Worm (Caenorhabditis elegans) whole organism, late embryonic: ENCODE measurements around the gene F15G9.6.

Experiments used
- C08G9.2 ChIP-seq: sonication (generic microtip); optimal IDR thresholded peaks from 2 replicates; lab custom pipeline; 2016; ENCODE audit warnings: mild to moderate bottlenecking, missing genetic modification characterization, moderate library complexity, missing compliant biosample characterization
- C38D4.7 ChIP-seq: fragments of 200-800 bp; sonication (Bioruptor generic); optimal IDR thresholded peaks from 2 replicates; lab custom pipeline; 2018; ENCODE audit warnings: mild to moderate bottlenecking, missing genetic modification characterization, moderate library complexity, missing compliant biosample characterization
- F13H6.1 ChIP-seq: sonication (generic microtip); optimal IDR thresholded peaks from 2 replicates; lab custom pipeline; 2016; ENCODE audit warnings: missing genetic modification characterization, missing compliant biosample characterization
- K02D7.2 ChIP-seq: sonication (generic microtip); optimal IDR thresholded peaks from 2 replicates; lab custom pipeline; 2017; ENCODE audit warnings: mild to moderate bottlenecking, missing genetic modification characterization, missing compliant biosample characterization
- ahr-1 ChIP-seq: sonication (generic microtip); optimal IDR thresholded peaks from 2 replicates; lab custom pipeline; 2016; ENCODE audit warnings: missing genetic modification characterization, missing compliant biosample characterization
- ama-1 ChIP-seq: fragments of 150-350 bp; optimal IDR thresholded peaks from 2 replicates; lab custom pipeline; 2014
- ceh-19 ChIP-seq: fragments of 200-800 bp; sonication (Bioruptor generic); optimal IDR thresholded peaks from 2 replicates; lab custom pipeline; 2018; ENCODE audit warnings: mild to moderate bottlenecking, missing genetic modification characterization, missing compliant biosample characterization
- ceh-30 ChIP-seq: fragments of 150-350 bp; optimal IDR thresholded peaks from 2 replicates; lab custom pipeline; 2014; ENCODE audit warnings: missing biosample characterization, missing genetic modification characterization
- ceh-31 ChIP-seq: sonication (generic microtip); optimal IDR thresholded peaks from 2 replicates; lab custom pipeline; 2016; ENCODE audit warnings: missing genetic modification characterization, missing compliant biosample characterization
- ceh-34 ChIP-seq: sonication (generic microtip); optimal IDR thresholded peaks from 2 replicates; lab custom pipeline; 2016; ENCODE audit warnings: mild to moderate bottlenecking, missing genetic modification characterization, missing compliant biosample characterization
- ceh-48 ChIP-seq: sonication (generic microtip); optimal IDR thresholded peaks from 2 replicates; lab custom pipeline; 2016; ENCODE audit warnings: missing genetic modification characterization, inconsistent platforms, missing compliant biosample characterization
- ceh-6 ChIP-seq: fragments of 200-800 bp; sonication (Bioruptor generic); optimal IDR thresholded peaks from 2 replicates; lab custom pipeline; 2018; ENCODE audit warnings: mild to moderate bottlenecking, missing genetic modification characterization, missing compliant biosample characterization
- ceh-9 ChIP-seq: sonication (generic microtip); optimal IDR thresholded peaks from 2 replicates; lab custom pipeline; 2016; ENCODE audit warnings: mild to moderate bottlenecking, missing genetic modification characterization, inconsistent platforms, missing compliant biosample characterization
- dve-1 ChIP-seq: sonication (generic microtip); optimal IDR thresholded peaks from 2 replicates; lab custom pipeline; 2017; ENCODE audit warnings: antibody characterized with exemption, mild to moderate bottlenecking, missing genetic modification characterization, missing compliant biosample characterization
- elt-2 ChIP-seq: sonication (generic microtip); optimal IDR thresholded peaks from 2 replicates; lab custom pipeline; 2016; ENCODE audit warnings: missing genetic modification reagents, missing genetic modification characterization, missing compliant biosample characterization
- ets-4 ChIP-seq: sonication (generic microtip); optimal IDR thresholded peaks from 2 replicates; lab custom pipeline; 2016; ENCODE audit warnings: missing genetic modification characterization, missing compliant biosample characterization
- fkh-10 ChIP-seq: fragments of 150-350 bp; optimal IDR thresholded peaks from 2 replicates; lab custom pipeline; 2014; ENCODE audit warnings: missing biosample characterization, missing genetic modification reagents, missing genetic modification characterization
- gmeb-2 ChIP-seq: sonication (generic microtip); optimal IDR thresholded peaks from 2 replicates; lab custom pipeline; 2016; ENCODE audit warnings: missing genetic modification characterization, inconsistent platforms, missing compliant biosample characterization
- hlh-13 ChIP-seq: fragments of 200-800 bp; sonication (Bioruptor generic); optimal IDR thresholded peaks from 2 replicates; lab custom pipeline; 2018; ENCODE audit warnings: mild to moderate bottlenecking, missing genetic modification characterization, missing compliant biosample characterization
- hlh-15 ChIP-seq: sonication (generic microtip); optimal IDR thresholded peaks from 2 replicates; lab custom pipeline; 2016; ENCODE audit warnings: missing genetic modification characterization, missing compliant biosample characterization
- hlh-30 ChIP-seq: sonication (generic microtip); optimal IDR thresholded peaks from 2 replicates; lab custom pipeline; 2017; ENCODE audit warnings: antibody characterized with exemption, missing genetic modification characterization, missing compliant biosample characterization; ENCODE audit not compliant: insufficient read depth
- hlh-6 ChIP-seq: sonication (generic microtip); optimal IDR thresholded peaks from 2 replicates; lab custom pipeline; 2016; ENCODE audit warnings: missing genotype, missing genetic modification characterization, missing compliant biosample characterization
- hlh-8 ChIP-seq: sonication (generic microtip); optimal IDR thresholded peaks from 2 replicates; lab custom pipeline; 2016; ENCODE audit warnings: missing genotype, missing genetic modification characterization, missing compliant biosample characterization
- madf-2 ChIP-seq: sonication (generic microtip); optimal IDR thresholded peaks from 2 replicates; lab custom pipeline; 2017; ENCODE audit warnings: missing genetic modification characterization, missing compliant biosample characterization
- npax-4 ChIP-seq: sonication (generic microtip); optimal IDR thresholded peaks from 2 replicates; lab custom pipeline; 2016; ENCODE audit warnings: missing genetic modification characterization, missing compliant biosample characterization
- pag-3 ChIP-seq: sonication (generic microtip); optimal IDR thresholded peaks from 2 replicates; lab custom pipeline; 2016; ENCODE audit warnings: missing compliant biosample characterization, missing genetic modification characterization, borderline replicate concordance
- pha-2 ChIP-seq: sonication (generic microtip); optimal IDR thresholded peaks from 2 replicates; lab custom pipeline; 2017; ENCODE audit warnings: mild to moderate bottlenecking, missing genetic modification characterization, missing compliant biosample characterization
- pha-4 ChIP-seq: fragments of 150-350 bp; optimal IDR thresholded peaks from 2 replicates; lab custom pipeline; 2018; ENCODE audit warnings: missing biosample characterization, missing genetic modification reagents, missing genetic modification characterization
- ref-2 ChIP-seq: sonication (generic microtip); optimal IDR thresholded peaks from 2 replicates; lab custom pipeline; 2016; ENCODE audit warnings: missing genetic modification characterization, missing compliant biosample characterization
- rnt-1 ChIP-seq: sonication (generic microtip); optimal IDR thresholded peaks from 2 replicates; lab custom pipeline; 2016; ENCODE audit warnings: missing genetic modification characterization, missing compliant biosample characterization
- sdc-2 ChIP-seq: sonication (generic microtip); optimal IDR thresholded peaks from 2 replicates; lab custom pipeline; 2016; ENCODE audit warnings: missing genotype, missing genetic modification characterization, missing compliant biosample characterization
- sox-4 ChIP-seq: sonication (generic microtip); optimal IDR thresholded peaks from 2 replicates; lab custom pipeline; 2017; ENCODE audit warnings: mild to moderate bottlenecking, missing genetic modification characterization, inconsistent platforms, missing compliant biosample characterization
- syd-9 ChIP-seq: sonication (generic microtip); optimal IDR thresholded peaks from 2 replicates; lab custom pipeline; 2016; ENCODE audit warnings: mild to moderate bottlenecking, missing genetic modification characterization, moderate library complexity, missing compliant biosample characterization
- tbx-2 ChIP-seq: sonication (generic microtip); optimal IDR thresholded peaks from 2 replicates; lab custom pipeline; 2016; ENCODE audit warnings: missing genetic modification characterization, missing compliant biosample characterization
- tbx-7 ChIP-seq: sonication (generic microtip); optimal IDR thresholded peaks from 2 replicates; lab custom pipeline; 2016; ENCODE audit warnings: missing genotype, missing genetic modification characterization, missing compliant biosample characterization
- unc-42 ChIP-seq: sonication (generic microtip); optimal IDR thresholded peaks from 2 replicates; lab custom pipeline; 2016; ENCODE audit warnings: missing genotype, missing genetic modification characterization, missing compliant biosample characterization
- zip-5 ChIP-seq: sonication (generic microtip); optimal IDR thresholded peaks from 2 replicates; lab custom pipeline; 2016; ENCODE audit warnings: missing genetic modification characterization, missing compliant biosample characterization
- ztf-16 ChIP-seq: sonication (generic microtip); optimal IDR thresholded peaks from 2 replicates; lab custom pipeline; 2017; ENCODE audit warnings: missing genetic modification characterization, missing compliant biosample characterization

The F15G9.6 gene

ce11 chrX:9709462-9709861 lies at the start of gene F15G9.6:
Gene F15G9.6 (plus strand): TSS chrX:9709762.
- TF ChIP-seq syd-9 (tag; lab: Kevin White, UChicago) (no peak), hlh-8 (tag; lab: Kevin White, UChicago) (no peak)
- TF ChIP-seq, all 69 proteins: peak for 0

- TF ChIP-seq dve-1 (tag; lab: Kevin White, UChicago) (no peak), tbx-7 (tag; lab: Kevin White, UChicago) (no peak), ceh-19 (no peak), ref-2 (tag; lab: Kevin White, UChicago) (no peak), ceh-6 (GFP tag; lab: Kevin White, UChicago) (no peak), tbx-2 (tag; lab: Kevin White, UChicago) (no peak), elt-2 (tag; lab: Kevin White, UChicago) (no peak), unc-42 (tag; lab: Kevin White, UChicago) (no peak), ztf-16 (no peak), K02D7.2 (tag; lab: Kevin White, UChicago) (no peak), zip-5 (tag; lab: Kevin White, UChicago) (no peak), sox-4 (tag; lab: Kevin White, UChicago) (no peak), madf-2 (tag; lab: Kevin White, UChicago) (no peak), F13H6.1 (no peak), ceh-9 (no peak), pha-4 (no peak), C38D4.7 (GFP tag; lab: Kevin White, UChicago) (no peak), hlh-6 (tag; lab: Kevin White, UChicago) (no peak), sdc-2 (tag; lab: Kevin White, UChicago) (no peak), ahr-1 (no peak)
- TF ChIP-seq, all 69 proteins: peak for 0
These were observed 43.6 kb upstream of the F15G9.6 start for ce11 chrX:9665944-9666343.

DNA sequence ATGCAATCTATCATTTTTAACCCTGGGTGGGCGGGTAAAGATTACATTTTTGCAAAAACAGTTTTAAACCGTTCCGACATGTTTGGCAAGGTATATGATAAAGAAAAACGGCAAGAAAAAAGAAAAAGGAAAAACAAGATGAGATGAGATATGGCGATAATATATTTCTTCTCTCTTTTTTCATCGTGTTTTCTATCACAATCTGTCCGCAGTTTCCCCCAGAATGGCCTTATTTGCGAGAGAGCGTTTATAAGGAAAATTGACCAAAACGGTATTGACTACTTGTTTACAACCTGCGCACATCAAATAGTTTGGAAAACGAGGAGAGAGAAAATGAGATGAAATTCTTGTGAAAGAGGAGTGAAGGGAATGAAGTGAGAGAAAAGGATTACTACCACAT lies 42.2 kb upstream of the F15G9.6 start:
- TF ChIP-seq fkh-10 (GFP tag; lab: Kevin White, UChicago) (no peak), hlh-8 (tag; lab: Kevin White, UChicago) (no peak), sdc-2 (tag; lab: Kevin White, UChicago) (no peak), ets-4 (tag; lab: Kevin White, UChicago) (no peak), ama-1 (no peak)
- TF ChIP-seq, all 69 proteins: peak for 0

ce11 chrX:9668554-9668953 lies 41.0 kb upstream of the F15G9.6 start, which contains the start of gene T14B1.1:
Gene T14B1.1 (minus strand): TSS chrX:9668723.
- TF ChIP-seq tbx-2 (tag; lab: Kevin White, UChicago) (peak; percentile 13), npax-4 (tag; lab: Kevin White, UChicago) (no peak), rnt-1 (tag; lab: Kevin White, UChicago) (peak; percentile 16), syd-9 (tag; lab: Kevin White, UChicago) (peak; percentile 46), hlh-6 (tag; lab: Kevin White, UChicago) (peak; percentile 23), pha-2 (no peak), unc-42 (tag; lab: Kevin White, UChicago) (peak; percentile 17), hlh-30 (tag; lab: Kevin White, UChicago) (no peak), ceh-31 (tag; lab: Kevin White, UChicago) (peak; percentile 55), ref-2 (tag; lab: Kevin White, UChicago) (peak; percentile 20), ceh-34 (tag; lab: Kevin White, UChicago) (peak; percentile 4)

- no peak for TF ChIP-seq hlh-13 (GFP tag; lab: Kevin White, UChicago)
- TF ChIP-seq hlh-15, result no peak
- TF ChIP-seq pha-4, result no peak
- TF ChIP-seq pha-2, result no peak
- no peak for TF ChIP-seq gmeb-2 (tag; lab: Kevin White, UChicago)
- TF ChIP-seq pag-3, result no peak
- no peak for TF ChIP-seq tbx-2 (tag; lab: Kevin White, UChicago)
- no peak for TF ChIP-seq ceh-30 (tag; lab: Kevin White, UChicago)
- TF ChIP-seq ceh-9, result no peak
- no peak for TF ChIP-seq ceh-48 (tag; lab: Kevin White, UChicago)
- no peak for TF ChIP-seq dve-1 (tag; lab: Kevin White, UChicago)
- TF ChIP-seq C08G9.2 (tag; lab: Kevin White, UChicago), result no peak
- TF ChIP-seq unc-42 (tag; lab: Kevin White, UChicago), result no peak
- no peak for TF ChIP-seq hlh-8 (tag; lab: Kevin White, UChicago)
- TF ChIP-seq, all 69 proteins: peak for 0
These were observed 36.3 kb upstream of the F15G9.6 start for ce11 chrX:9673228-9673627.
